Fruit fly (Drosophila melanogaster): ENCODE results near the gene CG34269.

The CG34269 gene

dm6 chr3L:550082-550827, 22.1 kb downstream of the CG34269 start (continued):
- TF ChIP-seq Lpt (GFP tag; optimal IDR thresholded peaks at IDR 0.05) = peak; percentile 40
- peak; percentile 17 for TF ChIP-seq vri (GFP tag; optimal IDR thresholded peaks at IDR 0.05)
- peak; percentile 67 for TF ChIP-seq CG6808 (GFP tag; optimal IDR thresholded peaks at IDR 0.05)
- TF ChIP-seq CG6163 (GFP tag; IDR thresholded peaks at IDR 0.05) = no peak; the same call in 2 of the 3 replicates
- TF ChIP-seq Eip93F (GFP tag; optimal IDR thresholded peaks at IDR 0.05) = no peak
- peak; percentile 46 for TF ChIP-seq CG4318 (GFP tag; optimal IDR thresholded peaks at IDR 0.05)
- TF ChIP-seq dac (GFP tag; optimal IDR thresholded peaks at IDR 0.05) = peak; percentile 15
- TF ChIP-seq Ets96B (tag; optimal IDR thresholded peaks at IDR 0.05) = peak; percentile 61
- TF ChIP-seq fd59A (GFP tag; optimal IDR thresholded peaks at IDR 0.05) = peak; percentile 50
- TF ChIP-seq Met (GFP tag; optimal IDR thresholded peaks at IDR 0.05) = peak; percentile 77
- TF ChIP-seq Eip78C (GFP tag) = peak; percentile 91
- TF ChIP-seq Ets21C (GFP tag; optimal IDR thresholded peaks at IDR 0.05) = peak; percentile 69
- peak; percentile 29 to 73 for TF ChIP-seq ss (GFP tag; optimal IDR thresholded peaks at IDR 0.05)
- TF ChIP-seq CG32006 (GFP tag; optimal IDR thresholded peaks at IDR 0.05) = peak; percentile 76
- peak; percentile 69 for TF ChIP-seq CG8632 (GFP tag; optimal IDR thresholded peaks at IDR 0.05)
- TF ChIP-seq Smox (GFP tag; optimal IDR thresholded peaks at IDR 0.05) = peak; percentile 77
- peak; percentile 67 for TF ChIP-seq cyc (GFP tag; optimal IDR thresholded peaks at IDR 0.05)
- no peak for TF ChIP-seq fd85E (GFP tag; optimal IDR thresholded peaks at IDR 0.05)
- peak; percentile 69 for TF ChIP-seq CG3919 (GFP tag; optimal IDR thresholded peaks at IDR 0.05)
- TF ChIP-seq CG8119 (GFP tag; IDR thresholded peaks at IDR 0.05) = peak; percentile 69
- peak; percentile 48 for TF ChIP-seq Sox15 (GFP tag; optimal IDR thresholded peaks at IDR 0.05)
- TF ChIP-seq topi (GFP tag; optimal IDR thresholded peaks at IDR 0.05) = peak; percentile 80
- TF ChIP-seq Eip75B (GFP tag; optimal IDR thresholded peaks at IDR 0.05) = peak; percentile 70
- peak; percentile 26 for TF ChIP-seq Blimp-1 (GFP tag; optimal IDR thresholded peaks at IDR 0.05)
- TF ChIP-seq OdsH (GFP tag; optimal IDR thresholded peaks at IDR 0.05) = peak; percentile 68
- TF ChIP-seq acj6 (GFP tag; optimal IDR thresholded peaks at IDR 0.05) = peak; percentile 57
- TF ChIP-seq CG15336 (GFP tag; IDR thresholded peaks at IDR 0.05) = peak; percentile 40; the same call in 1 of the 2 replicates
- TF ChIP-seq CG9139 (GFP tag; optimal IDR thresholded peaks at IDR 0.05) = no peak
- no peak for TF ChIP-seq CG1621 (tag; optimal IDR thresholded peaks at IDR 0.05)
- TF ChIP-seq Sox14 (GFP tag; optimal IDR thresholded peaks at IDR 0.05) = peak; percentile 61
- TF ChIP-seq CG7368 (GFP tag; optimal IDR thresholded peaks at IDR 0.05) = peak; percentile 7
- peak; percentile 45 for TF ChIP-seq net (GFP tag; optimal IDR thresholded peaks at IDR 0.05)
- TF ChIP-seq esn (GFP tag; optimal IDR thresholded peaks at IDR 0.05) = peak; percentile 84
- TF ChIP-seq lz (GFP tag; optimal IDR thresholded peaks at IDR 0.05) = peak; percentile 71
- peak; percentile 73 for TF ChIP-seq Hr39 (GFP tag; optimal IDR thresholded peaks at IDR 0.05)
- peak; percentile 49 for TF ChIP-seq Hr4 (GFP tag; optimal IDR thresholded peaks at IDR 0.05)
- TF ChIP-seq salr (GFP tag; optimal IDR thresholded peaks at IDR 0.05) = peak in 1 of 2 experiments; percentile 59
- peak; percentile 60 for TF ChIP-seq spab (GFP tag; optimal IDR thresholded peaks at IDR 0.05)
- TF ChIP-seq CG10669 (GFP tag; optimal IDR thresholded peaks at IDR 0.05) = peak; percentile 58

- no peak for TF ChIP-seq acj6 (GFP tag; optimal IDR thresholded peaks at IDR 0.05)
- TF ChIP-seq Hr39 (GFP tag; optimal IDR thresholded peaks at IDR 0.05) = no peak
- TF ChIP-seq CG9139 (GFP tag; optimal IDR thresholded peaks at IDR 0.05) = no peak
- no peak for TF ChIP-seq dac (GFP tag; optimal IDR thresholded peaks at IDR 0.05)
- TF ChIP-seq spab (GFP tag; optimal IDR thresholded peaks at IDR 0.05) = no peak
- TF ChIP-seq Eip78C (GFP tag) = no peak
- TF ChIP-seq dsx (GFP tag; optimal IDR thresholded peaks at IDR 0.05; ENCODE audit: poor library complexity, severe bottlenecking) = no peak
- no peak for TF ChIP-seq Eip75B (GFP tag; optimal IDR thresholded peaks at IDR 0.05)
- TF ChIP-seq CG32006 (GFP tag; optimal IDR thresholded peaks at IDR 0.05) = no peak
- no peak for TF ChIP-seq CG16779 (tag; optimal IDR thresholded peaks at IDR 0.05)
- TF ChIP-seq CG4318 (GFP tag; optimal IDR thresholded peaks at IDR 0.05) = no peak
- no peak for TF ChIP-seq CG10669 (GFP tag; optimal IDR thresholded peaks at IDR 0.05)
- no peak for TF ChIP-seq CG6276 (GFP tag; optimal IDR thresholded peaks at IDR 0.05)
- no peak for TF ChIP-seq CG6854 (GFP tag; optimal IDR thresholded peaks at IDR 0.05)
- no peak for TF ChIP-seq Eip93F (GFP tag; optimal IDR thresholded peaks at IDR 0.05)
- TF ChIP-seq vri (GFP tag; optimal IDR thresholded peaks at IDR 0.05) = no peak
- TF ChIP-seq fd59A (GFP tag; optimal IDR thresholded peaks at IDR 0.05) = no peak
Measured at dm6 chr3L:550828-551094, 22.6 kb downstream of the CG34269 start.

Measured in whole organism, prepupa.